Fruit fly (Drosophila melanogaster): ENCODE results near the gene CG34377.

Gene CG34377

DNA sequence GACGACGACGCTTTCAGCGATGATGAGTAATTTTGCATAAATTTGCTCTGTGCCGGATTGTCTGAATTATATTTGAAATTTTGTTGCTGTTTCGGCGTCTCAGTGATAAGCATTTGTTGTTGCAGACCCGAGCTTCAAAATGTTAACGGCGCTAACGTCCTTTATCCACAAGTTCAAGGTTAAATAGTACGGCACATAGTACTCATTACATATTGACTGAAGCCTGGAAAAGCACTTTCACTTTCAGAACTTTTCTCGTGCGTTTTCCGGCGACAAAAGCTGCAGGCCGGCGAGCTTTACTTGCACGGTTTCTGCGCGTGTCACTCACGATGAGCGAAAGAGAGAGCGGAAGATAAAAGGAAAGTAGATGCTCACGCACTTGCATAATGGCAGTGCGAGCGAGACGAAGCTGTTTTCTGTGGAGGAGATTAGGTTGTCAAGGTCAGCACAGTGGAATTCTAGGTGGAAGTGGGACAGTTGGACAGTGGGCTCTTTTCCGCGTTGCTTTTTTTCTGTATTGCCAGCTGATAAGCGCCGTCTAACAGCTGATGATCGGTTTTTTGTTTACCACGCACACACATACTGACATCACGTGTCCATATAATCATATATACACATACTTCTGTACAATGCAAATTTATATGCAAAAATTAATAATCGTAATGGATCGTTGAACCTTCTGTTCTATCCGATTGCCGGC is 44.3 kb upstream of the CG34377 start:
- TF ChIP-seq N (GFP tag; optimal IDR thresholded peaks at IDR 0.05) (no peak), lola (GFP tag; optimal IDR thresholded peaks at IDR 0.05) (no peak), sv (GFP tag; optimal IDR thresholded peaks at IDR 0.05) (no peak), usp (GFP tag; optimal IDR thresholded peaks at IDR 0.05) (no peak), rgr (GFP tag; optimal IDR thresholded peaks at IDR 0.05) (no peak), CG9705 (GFP tag; optimal IDR thresholded peaks at IDR 0.05) (no peak), jim (GFP tag; optimal IDR thresholded peaks at IDR 0.05) (no peak)

DNA sequence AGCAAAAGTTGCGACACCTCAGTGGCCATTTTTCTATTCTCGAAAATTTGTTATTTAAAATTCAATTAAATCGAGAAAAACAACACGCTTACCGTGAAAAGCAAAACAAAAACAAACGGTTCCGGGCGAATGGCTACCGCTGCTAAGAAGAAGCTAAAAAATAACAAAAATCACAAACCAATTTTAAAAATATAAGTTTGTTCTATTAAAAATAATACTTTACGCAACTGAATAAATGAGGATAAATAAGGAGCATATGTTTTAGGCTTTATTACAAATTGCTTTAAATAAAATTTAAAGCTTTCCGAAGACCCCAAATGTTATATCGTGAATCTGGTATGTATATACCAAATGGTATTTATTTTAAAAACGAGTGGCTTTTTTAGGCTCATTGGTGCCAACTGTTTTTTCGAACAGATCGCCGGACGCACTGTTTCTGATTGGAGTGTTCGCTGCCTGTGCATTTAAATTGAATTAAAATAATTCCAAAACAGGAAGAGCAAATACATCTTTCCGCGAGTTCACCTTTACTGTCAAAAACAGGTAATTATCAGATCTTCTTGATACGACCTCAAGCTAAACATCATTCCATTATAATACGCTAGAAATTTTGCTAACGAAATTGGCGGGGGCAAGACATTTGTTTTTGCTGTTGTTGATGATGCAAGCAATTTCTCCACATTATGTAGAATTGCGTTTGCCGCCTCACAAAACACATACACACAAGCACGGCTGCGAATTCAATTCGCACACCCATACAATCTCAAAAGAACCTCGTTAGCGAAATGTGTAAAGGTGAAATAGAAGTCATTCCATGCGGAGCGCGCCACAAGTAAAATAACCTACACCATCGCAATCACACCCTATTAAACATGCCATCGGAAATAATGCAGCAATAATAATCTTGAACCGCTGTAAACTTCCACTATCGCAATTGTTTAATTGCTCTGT is 43.5 kb upstream of the CG34377 start, which contains the start of the genes Polr3F and PyK:
Polr3F (minus strand) TSS at position 248 of the 951 bp plus-strand sequence.
PyK (plus strand) TSS at position 411 of the 951 bp plus-strand sequence.
- TF ChIP-seq Hnf4 (GFP tag; optimal IDR thresholded peaks at IDR 0.05), result peak; percentile 37
- no peak for TF ChIP-seq sage (GFP tag; optimal IDR thresholded peaks at IDR 0.05)
- TF ChIP-seq tai (GFP tag; optimal IDR thresholded peaks at IDR 0.05), result no peak
- peak; percentile 0 for TF ChIP-seq Myc (optimal IDR thresholded peaks at IDR 0.05)
- TF ChIP-seq sv (GFP tag; optimal IDR thresholded peaks at IDR 0.05), result peak; percentile 50
- no peak for TF ChIP-seq fru (GFP tag; optimal IDR thresholded peaks at IDR 0.05)
- TF ChIP-seq dl (GFP tag; optimal IDR thresholded peaks at IDR 0.05; ENCODE audit: insufficient read depth in 1 of 2, partially characterized antibody in 2 of 2), result no peak
- TF ChIP-seq psq (GFP tag; optimal IDR thresholded peaks at IDR 0.05), result no peak
- no peak for TF ChIP-seq dmrt93B (GFP tag; optimal IDR thresholded peaks at IDR 0.05)
- TF ChIP-seq Mio (GFP tag; optimal IDR thresholded peaks at IDR 0.05), result no peak
- TF ChIP-seq N (GFP tag; optimal IDR thresholded peaks at IDR 0.05), result no peak
- TF ChIP-seq Hr78 (GFP tag; optimal IDR thresholded peaks at IDR 0.05), result no peak
- TF ChIP-seq Abd-B (GFP tag; optimal IDR thresholded peaks at IDR 0.05), result no peak
- no peak for TF ChIP-seq Dfd (GFP tag; optimal IDR thresholded peaks at IDR 0.05)
- TF ChIP-seq Rel (GFP tag; optimal IDR thresholded peaks at IDR 0.05), result no peak
- peak; percentile 10 for TF ChIP-seq Rel (tag; optimal IDR thresholded peaks at IDR 0.05)
- TF ChIP-seq Jra (GFP tag; optimal IDR thresholded peaks at IDR 0.05), result peak; percentile 19
- no peak for TF ChIP-seq br (GFP tag; optimal IDR thresholded peaks at IDR 0.05)
- no peak for TF ChIP-seq Vsx2 (GFP tag; optimal IDR thresholded peaks at IDR 0.05; ENCODE audit: partially characterized antibody)
- TF ChIP-seq ey (GFP tag; optimal IDR thresholded peaks at IDR 0.05), result peak; percentile 28
- TF ChIP-seq jim (GFP tag; optimal IDR thresholded peaks at IDR 0.05), result no peak
- TF ChIP-seq Sp1 (GFP tag; optimal IDR thresholded peaks at IDR 0.05), result peak; percentile 31
- peak in 1 of 2 experiments; percentile 42 for TF ChIP-seq foxo (GFP tag; optimal IDR thresholded peaks at IDR 0.05)
- TF ChIP-seq rgr (GFP tag; optimal IDR thresholded peaks at IDR 0.05), result peak; percentile 8
- peak; percentile 14 for TF ChIP-seq OdsH (GFP tag; optimal IDR thresholded peaks at IDR 0.05)
- TF ChIP-seq GATAd (GFP tag; optimal IDR thresholded peaks at IDR 0.05), result no peak
- no peak for TF ChIP-seq pan (optimal IDR thresholded peaks at IDR 0.05)
- peak; percentile 46 for TF ChIP-seq h (GFP tag; optimal IDR thresholded peaks at IDR 0.05)
- TF ChIP-seq woc (GFP tag; optimal IDR thresholded peaks at IDR 0.05), result no peak
- TF ChIP-seq CrebA (GFP tag; optimal IDR thresholded peaks at IDR 0.05; ENCODE audit: borderline replicate concordance), result no peak
- TF ChIP-seq dsf (GFP tag; optimal IDR thresholded peaks at IDR 0.05; ENCODE audit: borderline replicate concordance), result peak; percentile 53
- no peak for TF ChIP-seq brk (GFP tag; optimal IDR thresholded peaks at IDR 0.05)
- no peak for TF ChIP-seq lola (GFP tag; optimal IDR thresholded peaks at IDR 0.05)
- TF ChIP-seq Dif (GFP tag; optimal IDR thresholded peaks at IDR 0.05; ENCODE audit: partially characterized antibody), result no peak
- TF ChIP-seq HLH106 (tag; optimal IDR thresholded peaks at IDR 0.05), result peak; percentile 28
- TF ChIP-seq Hr83 (GFP tag; optimal IDR thresholded peaks at IDR 0.05; ENCODE audit: poor library complexity, severe bottlenecking), result no peak
- TF ChIP-seq usp (GFP tag; optimal IDR thresholded peaks at IDR 0.05), result no peak
- TF ChIP-seq CG32264 (GFP tag; optimal IDR thresholded peaks at IDR 0.05), result no peak
- peak; percentile 12 for TF ChIP-seq CG9705 (GFP tag; optimal IDR thresholded peaks at IDR 0.05)

Data from whole organism, wandering third instar larva.